Fruit fly (Drosophila melanogaster) whole organism, embryonic: ENCODE results near the gene trk.

Experiments
- B-H2 ChIP-seq: fragments of 200-800 bp; sonication (Bioruptor generic); optimal IDR thresholded peaks from 2 replicates; lab custom pipeline; 2018; ENCODE audit warnings: missing biosample characterization, mild to moderate bottlenecking, missing genetic modification characterization
- CG1024 ChIP-seq: fragments of 200-800 bp; sonication (Bioruptor generic); IDR thresholded peaks from 2 replicates; pipeline ENCODE4 v1.3.6; 2022; ENCODE audit warnings: missing biosample characterization, missing genetic modification characterization
- CG10366 ChIP-seq: fragments of 200-800 bp; sonication (Bioruptor generic); IDR thresholded peaks from 2 replicates; pipeline ENCODE4 v1.3.6; 2022; ENCODE audit warnings: missing biosample characterization, missing genetic modification characterization
- CG11504 ChIP-seq: fragments of 200-800 bp; sonication (Bioruptor generic); optimal IDR thresholded peaks from 3 replicates; lab custom pipeline; 2019; ENCODE audit warnings: missing biosample characterization, mild to moderate bottlenecking, missing genetic modification characterization, moderate library complexity
- CG13894 ChIP-seq: fragments of 200-800 bp; sonication (Bioruptor generic); optimal IDR thresholded peaks from 3 replicates; lab custom pipeline; 2018; ENCODE audit warnings: missing biosample characterization, mild to moderate bottlenecking, missing genetic modification characterization, moderate library complexity
- CG1792 ChIP-seq: fragments of 200-800 bp; sonication (Bioruptor generic); optimal IDR thresholded peaks from 2 replicates; lab custom pipeline; 2016; ENCODE audit warnings: missing biosample characterization, missing genetic modification characterization
- CG2120 ChIP-seq: fragments of 200-800 bp; sonication (Bioruptor generic); optimal IDR thresholded peaks from 3 replicates; lab custom pipeline; 2016; ENCODE audit warnings: missing biosample characterization, missing genetic modification characterization
- CG2199 ChIP-seq: fragments of 200-800 bp; sonication (Bioruptor generic); IDR thresholded peaks from 3 replicates; pipeline ENCODE4 v1.3.6; 2022; ENCODE audit warnings: missing biosample characterization, missing genetic modification characterization
- CG2889 ChIP-seq: fragments of 200-800 bp; sonication (Bioruptor generic); IDR thresholded peaks from 3 replicates; pipeline ENCODE4 v1.3.6; 2022; ENCODE audit warnings: missing biosample characterization, missing genetic modification characterization
- CG31224 ChIP-seq: fragments of 200-800 bp; sonication (Bioruptor generic); IDR thresholded peaks from 2 replicates; pipeline ENCODE4 v1.3.6; 2022; ENCODE audit warnings: missing biosample characterization, missing genetic modification characterization
- CG31441 ChIP-seq: fragments of 200-800 bp; sonication (Bioruptor generic); IDR thresholded peaks from 2 replicates; pipeline ENCODE4 v1.3.6; 2022; ENCODE audit warnings: missing biosample characterization, missing genetic modification characterization
- CG32532 ChIP-seq: fragments of 200-800 bp; sonication (Bioruptor generic); IDR thresholded peaks from 2 replicates; pipeline ENCODE4 v1.3.6; 2022; ENCODE audit warnings: missing biosample characterization, missing genetic modification characterization
- CG3995 ChIP-seq: fragments of 200-800 bp; sonication (Bioruptor generic); optimal IDR thresholded peaks from 3 replicates; lab custom pipeline; 2016; ENCODE audit warnings: missing biosample characterization, missing genetic modification characterization
- CG6272 ChIP-seq: fragments of 200-800 bp; sonication (Bioruptor generic); IDR thresholded peaks from 2 replicates; pipeline ENCODE4 v1.3.6; 2022; ENCODE audit warnings: missing biosample characterization, missing genetic modification characterization
- CG7745 ChIP-seq: fragments of 200-800 bp; sonication (Bioruptor generic); optimal IDR thresholded peaks from 2 replicates; lab custom pipeline; 2018; ENCODE audit warnings: missing biosample characterization, mild to moderate bottlenecking, missing genetic modification characterization, moderate library complexity
- CHES-1-like ChIP-seq: fragments of 200-800 bp; sonication (Bioruptor generic); optimal IDR thresholded peaks from 2 replicates; lab custom pipeline; 2016; ENCODE audit warnings: missing biosample characterization, missing genetic modification characterization
- CkIIα-i1 ChIP-seq: fragments of 200-800 bp; sonication (Bioruptor generic); IDR thresholded peaks from 2 replicates; pipeline ENCODE4 v1.3.6; 2022; ENCODE audit warnings: missing biosample characterization, missing genetic modification characterization
- CrebB ChIP-seq: fragments of 200-800 bp; sonication (Bioruptor generic); optimal IDR thresholded peaks from 3 replicates; lab custom pipeline; 2018; ENCODE audit warnings: missing biosample characterization, mild to moderate bottlenecking, missing genetic modification characterization
- D ChIP-seq, 2 experiments: fragments of 200-800 bp in 1 of 2; fragments of >200 bp in 1 of 2; sonication (Bioruptor generic) in 1 of 2; optimal IDR thresholded peaks; 2 replicates in 1 of 2; 3 replicates in 1 of 2; lab custom pipeline; 2017; ENCODE audit warnings: mild to moderate bottlenecking in 1 of 2, missing biosample characterization in 1 of 2, missing genetic modification characterization in 1 of 2, missing genetic modification reagents in 1 of 2
- Doc2 ChIP-seq: fragments of 200-800 bp; sonication (Bioruptor generic); IDR thresholded peaks from 2 replicates; pipeline ENCODE4 v1.3.6; 2022; ENCODE audit warnings: missing biosample characterization, missing genetic modification characterization
- Hr51 ChIP-seq, 2 experiments: fragments of 200-800 bp; sonication (Bioruptor generic); optimal IDR thresholded peaks; 2 replicates in 1 of 2; 3 replicates in 1 of 2; lab custom pipeline; 2016 to 2018; ENCODE audit warnings: missing biosample characterization in 2 of 2, missing genetic modification characterization in 2 of 2, mild to moderate bottlenecking in 1 of 2, moderate library complexity in 1 of 2
- Med ChIP-seq: fragments of 200-800 bp; sonication (Bioruptor generic); peaks from one replicate; lab custom pipeline; 2016; ENCODE audit warnings: missing biosample characterization, missing genetic modification characterization, mild to moderate bottlenecking, inconsistent platforms, moderate library complexity
- Myb ChIP-seq: fragments of 200-800 bp; sonication (Bioruptor generic); optimal IDR thresholded peaks from 2 replicates; lab custom pipeline; 2016; ENCODE audit warnings: missing biosample characterization, missing genetic modification characterization
- NFAT ChIP-seq: fragments of 200-800 bp; sonication (Bioruptor generic); IDR thresholded peaks from 2 replicates; pipeline ENCODE4 v1.3.6; 2022; ENCODE audit warnings: missing biosample characterization, missing genetic modification characterization
- Neu2 ChIP-seq: fragments of 200-800 bp; sonication (Bioruptor generic); optimal IDR thresholded peaks from 3 replicates; lab custom pipeline; 2016; ENCODE audit warnings: missing biosample characterization, missing genetic modification characterization, borderline replicate concordance
- Opbp ChIP-seq: fragments of 200-800 bp; sonication (Bioruptor generic); IDR thresholded peaks from 3 replicates; pipeline ENCODE4 v1.3.6; 2022; ENCODE audit warnings: missing biosample characterization, missing genetic modification characterization; ENCODE audit not compliant: partially characterized antibody
- Side ChIP-seq: fragments of 200-800 bp; sonication (Bioruptor generic); optimal IDR thresholded peaks from 2 replicates; lab custom pipeline; 2016; ENCODE audit warnings: missing biosample characterization, missing genetic modification characterization
- Sin3A ChIP-seq: fragments of >200 bp; optimal IDR thresholded peaks from 2 replicates; lab custom pipeline; 2018
- Tbp ChIP-seq: fragments of >200 bp; optimal IDR thresholded peaks from 2 replicates; lab custom pipeline; 2018; ENCODE audit warnings: missing biosample characterization, missing genetic modification characterization
- ap ChIP-seq: fragments of 200-800 bp; sonication (Bioruptor generic); IDR thresholded peaks from 2 replicates; pipeline ENCODE4 v1.3.6; 2022; ENCODE audit warnings: missing biosample characterization, missing genetic modification characterization
- cad ChIP-seq: fragments of >200 bp; optimal IDR thresholded peaks from 2 replicates; lab custom pipeline; 2017; ENCODE audit warnings: missing biosample characterization, missing genetic modification characterization
- ci ChIP-seq: fragments of 200-800 bp; sonication (Bioruptor generic); IDR thresholded peaks from 3 replicates; pipeline ENCODE4 v1.3.6; 2022; ENCODE audit warnings: missing biosample characterization, missing genetic modification characterization
- crol ChIP-seq: fragments of 200-800 bp; sonication (Bioruptor generic); IDR thresholded peaks from 2 replicates; pipeline ENCODE4 v1.3.6; 2022; ENCODE audit warnings: missing biosample characterization, missing genetic modification characterization
- danr ChIP-seq: fragments of 200-800 bp; sonication (Bioruptor generic); IDR thresholded peaks from 2 replicates; pipeline ENCODE4 v1.3.6; 2022; ENCODE audit warnings: missing biosample characterization, missing genetic modification characterization
- emc ChIP-seq: fragments of 200-800 bp; sonication (Bioruptor generic); optimal IDR thresholded peaks from 2 replicates; lab custom pipeline; 2016; ENCODE audit warnings: missing biosample characterization, missing genetic modification characterization
- eve ChIP-seq, 2 experiments: fragments of >200 bp; optimal IDR thresholded peaks; 2 replicates each; lab custom pipeline; 2017; ENCODE audit warnings: missing biosample characterization in 2 of 2, missing genetic modification characterization in 2 of 2
- exex ChIP-seq: fragments of 200-800 bp; sonication (Bioruptor generic); optimal IDR thresholded peaks from 4 replicates; lab custom pipeline; 2018; ENCODE audit warnings: missing biosample characterization, mild to moderate bottlenecking, missing genetic modification characterization, moderate library complexity
- fd102C ChIP-seq: fragments of 200-800 bp; sonication (Bioruptor generic); optimal IDR thresholded peaks from 2 replicates; lab custom pipeline; 2018; ENCODE audit warnings: missing biosample characterization, mild to moderate bottlenecking, missing genetic modification characterization, moderate library complexity
- ftz-f1 ChIP-seq: fragments of 200-800 bp; sonication (Bioruptor generic); optimal IDR thresholded peaks from 2 replicates; lab custom pipeline; 2016; ENCODE audit warnings: missing biosample characterization, missing genetic modification characterization
- gem ChIP-seq: fragments of 200-800 bp; sonication (Bioruptor generic); optimal IDR thresholded peaks from 2 replicates; lab custom pipeline; 2019; ENCODE audit warnings: missing biosample characterization, mild to moderate bottlenecking, missing genetic modification characterization, moderate library complexity
- insv ChIP-seq, 2 experiments: fragments of 200-800 bp; sonication (Bioruptor generic); optimal IDR thresholded peaks; 3 replicates each; lab custom pipeline; 2016 to 2018; ENCODE audit warnings: missing biosample characterization in 2 of 2, missing genetic modification characterization in 2 of 2
- lbe ChIP-seq: fragments of 200-800 bp; sonication (Bioruptor generic); optimal IDR thresholded peaks from 2 replicates; lab custom pipeline; 2016; ENCODE audit warnings: missing biosample characterization, mild to moderate bottlenecking, missing genetic modification characterization
- luna ChIP-seq: fragments of 200-800 bp; sonication (Bioruptor generic); optimal IDR thresholded peaks from 2 replicates; lab custom pipeline; 2016; ENCODE audit warnings: missing biosample characterization, missing genetic modification characterization
- onecut ChIP-seq: fragments of 200-800 bp; sonication (Bioruptor generic); IDR thresholded peaks from 2 replicates; pipeline ENCODE4 v1.3.6; 2022; ENCODE audit warnings: missing biosample characterization, missing genetic modification characterization
- pita ChIP-seq: fragments of 200-800 bp; sonication (Bioruptor generic); optimal IDR thresholded peaks from 2 replicates; lab custom pipeline; 2017; ENCODE audit warnings: missing biosample characterization, mild to moderate bottlenecking, missing genetic modification characterization
- sens ChIP-seq: fragments of 200-800 bp; sonication (Bioruptor generic); peaks from one replicate; lab custom pipeline; 2016; ENCODE audit warnings: missing biosample characterization, missing genetic modification characterization
- sima ChIP-seq: fragments of 200-800 bp; sonication (Bioruptor generic); optimal IDR thresholded peaks from 2 replicates; lab custom pipeline; 2016; ENCODE audit warnings: missing biosample characterization, missing genetic modification characterization
- sug ChIP-seq: fragments of 200-800 bp; optimal IDR thresholded peaks from 2 replicates; lab custom pipeline; 2019; ENCODE audit warnings: missing biosample characterization, mild to moderate bottlenecking, missing genetic modification characterization, moderate library complexity
- tna ChIP-seq: fragments of 200-800 bp; sonication (Bioruptor generic); IDR thresholded peaks from 2 replicates; pipeline ENCODE4 v1.3.6; 2022; ENCODE audit warnings: missing biosample characterization, missing genetic modification characterization; ENCODE audit not compliant: partially characterized antibody
- trem ChIP-seq: fragments of 200-800 bp; optimal IDR thresholded peaks from 3 replicates; lab custom pipeline; 2019; ENCODE audit warnings: missing biosample characterization, mild to moderate bottlenecking, missing genetic modification characterization, moderate library complexity
- zen ChIP-seq: fragments of 200-800 bp; sonication (Bioruptor generic); optimal IDR thresholded peaks from 3 replicates; lab custom pipeline; 2018; ENCODE audit warnings: missing biosample characterization, mild to moderate bottlenecking, missing genetic modification characterization, moderate library complexity

The trk gene

DNA sequence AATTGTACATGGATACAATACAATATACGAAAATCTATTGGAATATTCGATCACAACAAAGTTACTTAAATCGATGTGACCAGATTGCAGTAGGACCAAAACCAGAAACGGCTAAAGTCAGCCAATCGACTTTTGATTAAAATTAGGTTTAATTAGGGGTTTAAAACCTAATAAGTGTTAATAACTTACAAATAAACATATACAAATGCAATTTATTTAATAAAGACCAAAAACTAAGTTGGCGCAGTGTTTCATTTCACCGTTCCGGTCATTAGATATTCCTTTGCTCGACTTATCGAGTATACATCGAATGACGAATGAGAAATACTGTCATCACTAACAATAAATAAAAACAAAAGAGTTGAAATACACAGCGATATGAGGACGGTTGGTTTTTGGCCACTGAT, 21.7 kb downstream of the trk start, which contains the start of the genes bsk and CG31717 (continued):
- TF ChIP-seq CG6272 (no peak), sens (GFP tag; lab: Kevin White, UChicago) (peak; percentile 68), CG10366 (GFP tag; lab: Robert Waterston, UW) (no peak), NFAT (no peak), gem (tag; lab: Kevin White, UChicago) (no peak), emc (GFP tag; lab: Kevin White, UChicago) (no peak), tna (GFP tag; lab: Robert Waterston, UW) (no peak), Med (peak; percentile 67), CG13894 (tag; lab: Kevin White, UChicago) (no peak), B-H2 (GFP tag; lab: Kevin White, UChicago) (peak; percentile 5), CG11504 (no peak), trem (tag; lab: Kevin White, UChicago) (peak; percentile 82), ci (GFP tag; lab: Robert Waterston, UW) (no peak), onecut (GFP tag; lab: Robert Waterston, UW) (peak; percentile 31; the same call in 1 of the 2 replicates), CG2120 (GFP tag; lab: Kevin White, UChicago) (no peak), CkIIα-i1 (no peak), crol (GFP tag; lab: Robert Waterston, UW) (no peak), Sin3A (lab: Kevin White, UChicago) (peak; percentile 19), Opbp (GFP tag; lab: Robert Waterston, UW) (no peak), Doc2 (GFP tag; lab: Robert Waterston, UW) (no peak), CG31224 (no peak)

DNA sequence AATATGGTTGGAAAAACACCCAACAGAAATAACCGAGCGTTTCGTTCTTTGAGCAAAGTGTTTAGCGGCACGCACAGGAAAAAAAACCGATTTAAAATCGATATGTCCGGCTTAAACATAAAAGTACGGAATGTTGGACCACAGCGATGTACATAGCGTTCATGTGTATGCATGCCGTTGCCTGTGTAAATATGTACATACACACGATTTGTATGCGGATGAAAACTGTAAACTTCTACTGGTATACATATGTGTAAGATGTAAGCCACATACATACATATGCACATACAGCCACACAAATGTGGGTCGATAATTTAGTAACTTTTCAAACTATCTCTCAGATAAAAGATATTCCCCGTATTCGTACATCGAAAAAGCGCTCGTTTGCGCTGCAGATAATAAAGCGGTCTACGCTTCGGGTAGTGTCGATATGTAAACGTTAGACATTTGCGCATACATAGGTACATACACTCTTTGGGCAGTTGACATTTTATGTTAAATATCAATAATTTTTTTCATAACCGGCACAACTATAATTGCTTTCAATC, 22.4 kb downstream of the trk start:
- TF ChIP-seq D (optimal IDR thresholded peaks at IDR 0.05; lab: Kevin White, UChicago) (no peak), D (GFP tag; optimal IDR thresholded peaks at IDR 0.05; lab: Kevin White, UChicago) (peak; percentile 57), CG31441 (GFP tag; lab: Robert Waterston, UW) (no peak), CG1024 (GFP tag; lab: Robert Waterston, UW) (peak; percentile 61; the same call in 1 of the 2 replicates), pita (no peak), Side (GFP tag; lab: Kevin White, UChicago) (peak; percentile 1), CHES-1-like (GFP tag; lab: Kevin White, UChicago) (peak; percentile 15), ftz-f1 (no peak), CG2199 (peak; percentile 51; the same call in 1 of the 3 replicates), CG2889 (GFP tag; lab: Robert Waterston, UW) (no peak), Tbp (GFP tag; lab: Kevin White, UChicago) (no peak), lbe (no peak), sima (no peak), danr (GFP tag; lab: Robert Waterston, UW) (no peak), CG3995 (GFP tag; lab: Kevin White, UChicago) (no peak), CG7745 (tag; lab: Kevin White, UChicago) (no peak), luna (no peak), ap (GFP tag; lab: Robert Waterston, UW) (no peak), CrebB (tag; lab: Kevin White, UChicago) (peak; percentile 64), cad (no peak), eve (GFP tag; optimal IDR thresholded peaks at IDR 0.05; lab: Kevin White, UChicago) (peak in 1 of 2 experiments; percentile 91), Hr51 (GFP tag; optimal IDR thresholded peaks at IDR 0.05; lab: Kevin White, UChicago) (no peak), onecut (GFP tag; lab: Robert Waterston, UW) (peak; percentile 80), CG32532 (no peak), exex (tag; lab: Kevin White, UChicago) (peak; percentile 55), CG1792 (GFP tag; lab: Kevin White, UChicago) (no peak), sug (peak; percentile 16), insv (GFP tag; optimal IDR thresholded peaks at IDR 0.05; lab: Kevin White, UChicago) (peak in 1 of 2 experiments; percentile 55), Myb (GFP tag; lab: Kevin White, UChicago) (no peak), Neu2 (peak; percentile 35), fd102C (GFP tag; lab: Kevin White, UChicago) (peak; percentile 46), zen (no peak)
